Worm (Caenorhabditis elegans): Measurements from ENCODE around the gene snx-17.

DNA sequence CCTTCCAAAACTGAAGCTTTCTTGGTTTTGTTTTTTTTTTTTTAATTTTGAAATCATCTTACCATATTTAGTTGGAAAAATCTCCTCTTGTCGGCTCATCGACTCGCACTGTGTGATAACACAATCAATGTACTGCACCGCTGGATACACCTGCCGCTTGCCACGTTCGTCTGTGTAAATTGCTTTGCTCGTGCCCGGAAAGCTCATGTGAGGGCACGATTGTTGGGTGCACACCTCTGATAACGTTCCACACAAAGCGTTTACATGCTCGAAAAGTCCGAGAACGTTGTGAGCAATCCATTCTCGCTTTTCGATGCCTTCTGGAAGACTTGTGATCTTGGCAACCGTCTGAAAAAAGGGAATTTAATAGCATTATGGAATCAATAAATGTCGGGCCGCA, 32.4 kb upstream of the snx-17 start:
- TF ChIP-seq lin-39 (tag; optimal IDR thresholded peaks at IDR 0.05) = no peak
- no peak for TF ChIP-seq ztf-11 (tag; optimal IDR thresholded peaks at IDR 0.05)
- no peak for TF ChIP-seq snpc-4 (tag; optimal IDR thresholded peaks at IDR 0.05)
- no peak for TF ChIP-seq ama-1 (optimal IDR thresholded peaks at IDR 0.05)
- TF ChIP-seq ets-5 (GFP tag; IDR thresholded peaks at IDR 0.05) = no peak
- TF ChIP-seq nhr-85 (tag) = no peak
- TF ChIP-seq nhr-76 (tag; optimal IDR thresholded peaks at IDR 0.05) = no peak
- no peak for TF ChIP-seq unc-62 (GFP tag; optimal IDR thresholded peaks at IDR 0.05)
- TF ChIP-seq alr-1 (tag; optimal IDR thresholded peaks at IDR 0.05; ENCODE audit: borderline replicate concordance) = no peak
- no peak for TF ChIP-seq lin-15B (tag; optimal IDR thresholded peaks at IDR 0.05)

Measured in whole organism, L1 larva.